Worm (Caenorhabditis elegans) whole organism, mixed stage, embryonic: Measurements from ENCODE around the gene M02H5.8.

Experiments
- M03D4.4 ChIP-seq: sonication (generic microtip); optimal IDR thresholded peaks from 2 replicates; lab custom pipeline; 2017; ENCODE audit warnings: mild to moderate bottlenecking, missing genetic modification characterization, missing compliant biosample characterization
- bed-3 ChIP-seq: fragments of 200-800 bp; sonication (Bioruptor generic); optimal IDR thresholded peaks from 3 replicates; lab custom pipeline; 2018; ENCODE audit warnings: mild to moderate bottlenecking, missing genetic modification characterization, moderate library complexity, missing compliant biosample characterization
- blmp-1 ChIP-seq: fragments of 150-350 bp; optimal IDR thresholded peaks from 2 replicates; lab custom pipeline; 2014; ENCODE audit warnings: missing biosample characterization, missing genetic modification characterization
- ceh-39 ChIP-seq: fragments of 150-350 bp; optimal IDR thresholded peaks from 2 replicates; lab custom pipeline; 2014; ENCODE audit warnings: missing biosample characterization, missing genetic modification characterization
- ceh-43 ChIP-seq: fragments of 200-800 bp; sonication (Bioruptor generic); optimal IDR thresholded peaks from 2 replicates; lab custom pipeline; 2018; ENCODE audit warnings: mild to moderate bottlenecking, missing genetic modification characterization, moderate library complexity, missing compliant biosample characterization
- ceh-83 ChIP-seq: fragments of 200-800 bp; sonication (Bioruptor generic); optimal IDR thresholded peaks from 2 replicates; lab custom pipeline; 2018; ENCODE audit warnings: mild to moderate bottlenecking, missing genetic modification characterization, missing compliant biosample characterization
- ces-1 ChIP-seq: fragments of 150-350 bp; optimal IDR thresholded peaks from 2 replicates; lab custom pipeline; 2014; ENCODE audit warnings: missing biosample characterization, missing genetic modification reagents, missing genetic modification characterization
- cnd-1 ChIP-seq: fragments of 200-800 bp; sonication (Bioruptor generic); optimal IDR thresholded peaks from 2 replicates; lab custom pipeline; 2018; ENCODE audit warnings: mild to moderate bottlenecking, missing genetic modification characterization, missing compliant biosample characterization
- drap-1 ChIP-seq: fragments of 200-800 bp; sonication (Bioruptor generic); optimal IDR thresholded peaks from 3 replicates; lab custom pipeline; 2018; ENCODE audit warnings: mild to moderate bottlenecking, missing genetic modification characterization, missing compliant biosample characterization
- elt-1 ChIP-seq: sonication (generic microtip); optimal IDR thresholded peaks from 2 replicates; lab custom pipeline; 2017; ENCODE audit warnings: missing genetic modification characterization, mild to moderate bottlenecking, missing compliant biosample characterization, antibody characterized with exemption, moderate library complexity, borderline replicate concordance; ENCODE audit not compliant: insufficient read depth
- elt-3 ChIP-seq: fragments of 150-350 bp; optimal IDR thresholded peaks from 2 replicates; lab custom pipeline; 2014; ENCODE audit warnings: missing biosample characterization, missing genetic modification characterization
- flh-1 ChIP-seq: fragments of 200-800 bp; sonication (Bioruptor generic); optimal IDR thresholded peaks from 2 replicates; lab custom pipeline; 2018; ENCODE audit warnings: mild to moderate bottlenecking, missing genetic modification characterization, moderate library complexity, missing compliant biosample characterization
- ham-2 ChIP-seq: fragments of 200-800 bp; sonication (Bioruptor generic); optimal IDR thresholded peaks from 2 replicates; lab custom pipeline; 2018; ENCODE audit warnings: mild to moderate bottlenecking, missing genetic modification characterization, missing compliant biosample characterization
- hlh-1 ChIP-seq: fragments of 150-350 bp; optimal IDR thresholded peaks from 2 replicates; lab custom pipeline; 2014; ENCODE audit warnings: missing biosample characterization, missing genetic modification reagents, missing genetic modification characterization
- lin-13 ChIP-seq: fragments of 150-350 bp; optimal IDR thresholded peaks from 2 replicates; lab custom pipeline; 2014; ENCODE audit warnings: missing biosample characterization, missing genetic modification characterization
- lin-32 ChIP-seq: fragments of 200-800 bp; sonication (Bioruptor generic); optimal IDR thresholded peaks from 2 replicates; lab custom pipeline; 2018; ENCODE audit warnings: mild to moderate bottlenecking, missing genetic modification characterization, missing compliant biosample characterization
- lsy-2 ChIP-seq: fragments of 150-350 bp; optimal IDR thresholded peaks from 2 replicates; lab custom pipeline; 2014; ENCODE audit warnings: missing biosample characterization, missing genetic modification characterization
- mab-5 ChIP-seq: fragments of 150-350 bp; optimal IDR thresholded peaks from 2 replicates; lab custom pipeline; 2014; ENCODE audit warnings: missing biosample characterization, missing genetic modification characterization
- mep-1 ChIP-seq: fragments of 150-350 bp; optimal IDR thresholded peaks from 2 replicates; lab custom pipeline; 2017; ENCODE audit warnings: missing biosample characterization, missing genetic modification reagents, missing genetic modification characterization, inconsistent platforms
- mls-2 ChIP-seq: sonication (generic microtip); optimal IDR thresholded peaks from 2 replicates; lab custom pipeline; 2016; ENCODE audit warnings: mild to moderate bottlenecking, missing genetic modification characterization, moderate library complexity, missing compliant biosample characterization
- nhr-12 ChIP-seq: fragments of 150-350 bp; optimal IDR thresholded peaks from 2 replicates; lab custom pipeline; 2014; ENCODE audit warnings: missing biosample characterization, missing genetic modification characterization
- nhr-2 ChIP-seq: fragments of 150-350 bp; optimal IDR thresholded peaks from 2 replicates; lab custom pipeline; 2014; ENCODE audit warnings: missing biosample characterization, missing genetic modification characterization
- nhr-237 ChIP-seq: fragments of 150-350 bp; optimal IDR thresholded peaks from 2 replicates; lab custom pipeline; 2014; ENCODE audit warnings: missing biosample characterization, missing genetic modification characterization
- nhr-28 ChIP-seq: fragments of 150-350 bp; optimal IDR thresholded peaks from 2 replicates; lab custom pipeline; 2014; ENCODE audit warnings: missing biosample characterization, missing genetic modification characterization
- nhr-76 ChIP-seq: sonication (generic microtip); optimal IDR thresholded peaks from 2 replicates; lab custom pipeline; 2017; ENCODE audit warnings: missing biosample characterization, missing genetic modification characterization
- pha-4 ChIP-seq: fragments of 150-350 bp; optimal IDR thresholded peaks from 2 replicates; lab custom pipeline; 2018; ENCODE audit warnings: missing biosample characterization, missing genetic modification reagents, missing genetic modification characterization
- sem-2 ChIP-seq: fragments of 200-800 bp; sonication (Bioruptor generic); optimal IDR thresholded peaks from 2 replicates; lab custom pipeline; 2018; ENCODE audit warnings: mild to moderate bottlenecking, missing genetic modification characterization, missing compliant biosample characterization
- snpc-4 ChIP-seq: fragments of 150-350 bp; optimal IDR thresholded peaks from 2 replicates; lab custom pipeline; 2014; ENCODE audit warnings: missing biosample characterization, missing genetic modification characterization
- sptf-1 ChIP-seq: sonication (generic microtip); optimal IDR thresholded peaks from 2 replicates; lab custom pipeline; 2017; ENCODE audit warnings: mild to moderate bottlenecking, missing genetic modification characterization, moderate library complexity, missing compliant biosample characterization
- tbx-8 ChIP-seq: fragments of 200-800 bp; sonication (Bioruptor generic); optimal IDR thresholded peaks from 2 replicates; lab custom pipeline; 2018; ENCODE audit warnings: mild to moderate bottlenecking, missing genetic modification characterization, moderate library complexity, missing compliant biosample characterization
- unc-120 ChIP-seq: sonication (generic microtip); optimal IDR thresholded peaks from 2 replicates; lab custom pipeline; 2017; ENCODE audit warnings: missing genetic modification characterization, missing compliant biosample characterization; ENCODE audit not compliant: poor library complexity, severe bottlenecking
- ztf-11 ChIP-seq: fragments of 150-350 bp; optimal IDR thresholded peaks from 2 replicates; lab custom pipeline; 2014; ENCODE audit warnings: missing biosample characterization, missing genetic modification characterization

The M02H5.8 gene

DNA sequence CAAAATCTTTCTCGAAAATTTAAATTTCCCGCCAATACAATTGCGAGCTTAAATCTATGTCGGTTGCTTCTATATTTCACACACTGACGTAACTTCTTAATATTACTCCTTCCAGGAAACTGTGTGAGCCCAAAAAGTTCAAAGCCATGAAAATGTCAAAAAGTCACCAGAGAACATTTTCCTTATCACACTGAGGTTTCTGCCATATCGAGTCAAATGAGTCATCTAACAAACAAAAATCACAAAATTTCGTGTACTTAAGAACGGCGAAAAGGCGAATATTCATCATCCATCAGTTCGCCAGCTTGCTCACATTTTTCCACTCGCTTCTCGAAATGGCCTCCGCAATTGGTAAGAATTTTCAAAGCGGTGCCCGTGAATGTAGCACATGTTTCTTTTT lies at the start of gene M02H5.8:
TSS of gene M02H5.8 (plus strand) at position 297 of the 400 bp plus-strand sequence.
- TF ChIP-seq ham-2 (GFP tag; lab: Kevin White, UChicago) (no peak), tbx-8 (GFP tag; lab: Kevin White, UChicago) (no peak), elt-1 (tag; lab: Kevin White, UChicago) (no peak), mls-2 (tag; lab: Kevin White, UChicago) (no peak), ztf-11 (tag; lab: Kevin White, UChicago) (no peak), mep-1 (no peak), mab-5 (tag; lab: Kevin White, UChicago) (no peak), M03D4.4 (no peak), nhr-28 (no peak), elt-3 (tag; lab: Kevin White, UChicago) (no peak), nhr-2 (tag; lab: Kevin White, UChicago) (no peak), ceh-39 (tag; lab: Kevin White, UChicago) (no peak), lsy-2 (no peak)

DNA sequence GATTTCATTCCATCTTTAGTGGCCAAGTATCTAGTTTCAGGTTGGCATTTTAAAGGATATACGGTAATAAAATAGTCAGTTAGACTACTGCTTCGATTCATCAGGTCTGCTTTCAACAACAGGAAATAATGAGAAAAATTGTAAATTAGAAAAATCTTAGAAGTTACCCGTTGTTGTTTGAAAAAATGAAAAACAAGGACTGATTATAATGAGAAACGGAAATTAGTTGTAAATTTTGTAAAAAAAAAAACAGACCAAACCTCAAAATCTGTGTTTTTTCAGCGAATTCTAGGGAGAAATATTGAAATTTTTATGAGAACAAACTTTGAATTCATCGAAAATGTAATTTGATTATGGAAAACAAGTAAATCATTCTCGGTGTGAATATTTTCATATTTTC lies 46.8 kb upstream of the M02H5.8 start, which contains the start of gene srh-62:
TSS of gene srh-62 (minus strand) at position 101 of the 400 bp plus-strand sequence.
- no peak for TF ChIP-seq hlh-1 (tag; lab: Kevin White, UChicago)
- no peak for TF ChIP-seq unc-120
- TF ChIP-seq mls-2 (tag; lab: Kevin White, UChicago), result no peak
- no peak for TF ChIP-seq lsy-2
- TF ChIP-seq flh-1 (GFP tag; lab: Kevin White, UChicago), result no peak
- TF ChIP-seq ham-2 (GFP tag; lab: Kevin White, UChicago), result no peak
- no peak for TF ChIP-seq nhr-12 (tag; lab: Kevin White, UChicago)
- TF ChIP-seq tbx-8 (GFP tag; lab: Kevin White, UChicago), result no peak
- no peak for TF ChIP-seq M03D4.4

DNA sequence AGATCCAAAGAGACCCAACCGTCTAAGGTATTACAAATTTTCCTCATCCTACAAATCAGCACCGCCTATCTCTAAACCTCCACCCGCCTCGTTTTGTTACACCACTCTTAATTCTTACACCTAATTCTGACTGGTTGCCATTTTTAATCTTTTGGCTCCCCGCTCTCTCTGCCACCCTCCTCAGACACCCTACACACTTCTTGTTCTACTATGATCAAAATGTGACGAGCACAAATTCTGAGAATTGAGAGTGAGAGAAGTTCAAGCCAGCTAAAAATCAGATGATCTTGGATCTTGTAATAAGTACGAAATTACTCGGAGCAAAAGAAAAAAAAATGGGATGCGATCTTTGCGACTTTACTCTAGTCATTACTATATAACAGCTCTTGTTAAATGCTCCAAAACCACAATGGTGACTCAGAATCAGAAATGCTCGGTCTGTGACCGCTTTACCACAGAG lies 45.5 kb upstream of the M02H5.8 start, which contains the start of gene nhr-252:
TSS of gene nhr-252 (plus strand) at position 410 of the 460 bp plus-strand sequence.
- TF ChIP-seq elt-1 (tag; lab: Kevin White, UChicago) (no peak), unc-120 (no peak), mls-2 (tag; lab: Kevin White, UChicago) (no peak), nhr-76 (tag; lab: Kevin White, UChicago) (no peak), mep-1 (no peak), ham-2 (GFP tag; lab: Kevin White, UChicago) (no peak), flh-1 (GFP tag; lab: Kevin White, UChicago) (no peak), drap-1 (GFP tag; lab: Kevin White, UChicago) (no peak)
- TF ChIP-seq, all 35 proteins: peak for 0

DNA sequence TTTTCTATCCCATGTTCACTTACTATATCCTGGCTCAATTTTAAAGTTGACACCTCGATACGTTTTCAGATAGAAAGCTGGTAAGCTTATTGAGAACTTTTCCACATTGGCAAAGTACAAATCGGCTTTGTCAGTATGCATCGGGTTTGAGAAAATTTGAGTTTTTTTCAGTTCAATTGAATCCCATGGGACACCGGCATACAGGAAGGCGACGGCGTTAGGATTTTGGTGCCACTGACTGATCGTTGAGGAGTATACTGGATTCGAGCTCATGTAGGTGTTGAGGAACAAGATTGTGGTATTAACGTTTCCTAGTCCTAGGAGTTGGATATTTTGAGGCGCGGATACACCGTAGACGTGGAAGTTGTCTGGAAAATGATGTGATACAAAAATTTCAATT lies 37.0 kb upstream of the M02H5.8 start:
- no peak for TF ChIP-seq flh-1 (GFP tag; lab: Kevin White, UChicago)
- no peak for TF ChIP-seq ceh-43
- no peak for TF ChIP-seq M03D4.4
- TF ChIP-seq ceh-83 (GFP tag; lab: Kevin White, UChicago), result no peak
- no peak for TF ChIP-seq snpc-4
- no peak for TF ChIP-seq elt-1 (tag; lab: Kevin White, UChicago)
- no peak for TF ChIP-seq sptf-1 (tag; lab: Kevin White, UChicago)
- no peak for TF ChIP-seq pha-4 (tag; lab: Kevin White, UChicago)
- TF ChIP-seq ztf-11 (tag; lab: Kevin White, UChicago), result no peak
- no peak for TF ChIP-seq mep-1
- no peak for TF ChIP-seq lin-32 (GFP tag; lab: Kevin White, UChicago)
- TF ChIP-seq blmp-1, result no peak
- TF ChIP-seq elt-3 (tag; lab: Kevin White, UChicago), result no peak
- no peak for TF ChIP-seq nhr-12 (tag; lab: Kevin White, UChicago)
- TF ChIP-seq ceh-39 (tag; lab: Kevin White, UChicago), result no peak
- no peak for TF ChIP-seq mab-5 (tag; lab: Kevin White, UChicago)
- no peak for TF ChIP-seq lin-13 (tag; lab: Kevin White, UChicago)
- TF ChIP-seq nhr-76 (tag; lab: Kevin White, UChicago), result no peak
- no peak for TF ChIP-seq sem-2 (GFP tag; lab: Kevin White, UChicago)
- no peak for TF ChIP-seq ham-2 (GFP tag; lab: Kevin White, UChicago)
- TF ChIP-seq, all 35 proteins: peak for 0

DNA sequence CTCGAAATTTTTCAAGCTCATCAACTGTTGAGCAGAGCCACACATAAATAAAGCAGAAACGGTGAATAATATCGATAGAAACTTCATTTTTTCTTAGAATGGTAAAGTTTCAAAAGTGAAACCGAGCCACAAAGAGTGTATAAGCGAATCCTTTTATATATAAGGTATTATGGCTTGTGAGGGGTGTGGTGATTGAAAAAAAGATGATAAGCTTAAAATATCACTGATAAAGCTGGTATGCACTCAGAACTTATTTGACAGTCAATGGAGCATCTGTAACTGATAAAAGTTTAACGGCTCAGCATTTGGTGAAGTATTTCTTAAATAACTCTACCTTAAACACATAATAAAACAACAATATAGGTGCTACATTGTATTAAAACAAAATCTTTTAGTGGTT lies 35.2 kb upstream of the M02H5.8 start, which contains the start of gene dod-19:
TSS of gene dod-19 (minus strand) at position 130 of the 400 bp plus-strand sequence.
- TF ChIP-seq nhr-28 (no peak), nhr-12 (tag; lab: Kevin White, UChicago) (no peak), snpc-4 (no peak), unc-120 (no peak), elt-3 (tag; lab: Kevin White, UChicago) (no peak), bed-3 (GFP tag; lab: Kevin White, UChicago) (no peak), drap-1 (GFP tag; lab: Kevin White, UChicago) (no peak), sptf-1 (tag; lab: Kevin White, UChicago) (no peak), hlh-1 (tag; lab: Kevin White, UChicago) (no peak), ces-1 (GFP tag; lab: Kevin White, UChicago) (no peak), ceh-83 (GFP tag; lab: Kevin White, UChicago) (no peak), mls-2 (tag; lab: Kevin White, UChicago) (no peak), blmp-1 (no peak), nhr-237 (tag; lab: Kevin White, UChicago) (no peak), nhr-76 (tag; lab: Kevin White, UChicago) (no peak), cnd-1 (no peak)
